Worm (Caenorhabditis elegans) whole organism, late embryonic: Measurements from ENCODE around the gene srh-240.

Source experiments
- K09A11.1 ChIP-seq: sonication (generic microtip); optimal IDR thresholded peaks from 2 replicates; lab custom pipeline; 2017; ENCODE audit warnings: antibody characterized with exemption, mild to moderate bottlenecking, missing genetic modification characterization, missing compliant biosample characterization; ENCODE audit not compliant: insufficient read depth
- ama-1 ChIP-seq: fragments of 150-350 bp; optimal IDR thresholded peaks from 2 replicates; lab custom pipeline; 2014
- ceh-18 ChIP-seq: sonication (generic microtip); optimal IDR thresholded peaks from 2 replicates; lab custom pipeline; 2016; ENCODE audit warnings: missing genetic modification characterization, missing compliant biosample characterization
- ceh-19 ChIP-seq: fragments of 200-800 bp; sonication (Bioruptor generic); optimal IDR thresholded peaks from 2 replicates; lab custom pipeline; 2018; ENCODE audit warnings: mild to moderate bottlenecking, missing genetic modification characterization, missing compliant biosample characterization
- ceh-2 ChIP-seq: sonication (generic microtip); optimal IDR thresholded peaks from 2 replicates; lab custom pipeline; 2016; ENCODE audit warnings: missing genotype, missing genetic modification characterization, missing compliant biosample characterization
- ceh-24 ChIP-seq: sonication (generic microtip); optimal IDR thresholded peaks from 2 replicates; lab custom pipeline; 2016; ENCODE audit warnings: mild to moderate bottlenecking, missing genetic modification characterization, missing compliant biosample characterization
- ceh-31 ChIP-seq: sonication (generic microtip); optimal IDR thresholded peaks from 2 replicates; lab custom pipeline; 2016; ENCODE audit warnings: missing genetic modification characterization, missing compliant biosample characterization
- ceh-45 ChIP-seq: fragments of 200-800 bp; sonication (Bioruptor generic); IDR thresholded peaks from 2 replicates; pipeline ENCODE4 v1.3.6; 2022; ENCODE audit warnings: missing genetic modification reagents, missing genetic modification characterization, missing compliant biosample characterization
- ceh-48 ChIP-seq: sonication (generic microtip); optimal IDR thresholded peaks from 2 replicates; lab custom pipeline; 2016; ENCODE audit warnings: missing genetic modification characterization, inconsistent platforms, missing compliant biosample characterization
- ceh-6 ChIP-seq: fragments of 200-800 bp; sonication (Bioruptor generic); optimal IDR thresholded peaks from 2 replicates; lab custom pipeline; 2018; ENCODE audit warnings: mild to moderate bottlenecking, missing genetic modification characterization, missing compliant biosample characterization
- ceh-9 ChIP-seq: sonication (generic microtip); optimal IDR thresholded peaks from 2 replicates; lab custom pipeline; 2016; ENCODE audit warnings: mild to moderate bottlenecking, missing genetic modification characterization, inconsistent platforms, missing compliant biosample characterization
- che-1 ChIP-seq: sonication (generic microtip); optimal IDR thresholded peaks from 2 replicates; lab custom pipeline; 2016; ENCODE audit warnings: mild to moderate bottlenecking, missing genetic modification characterization, missing compliant biosample characterization
- dmd-4 ChIP-seq: sonication (generic microtip); optimal IDR thresholded peaks from 2 replicates; lab custom pipeline; 2016; ENCODE audit warnings: borderline replicate concordance, missing genetic modification characterization, missing compliant biosample characterization
- dve-1 ChIP-seq: sonication (generic microtip); optimal IDR thresholded peaks from 2 replicates; lab custom pipeline; 2017; ENCODE audit warnings: antibody characterized with exemption, mild to moderate bottlenecking, missing genetic modification characterization, missing compliant biosample characterization
- elt-2 ChIP-seq: sonication (generic microtip); optimal IDR thresholded peaks from 2 replicates; lab custom pipeline; 2016; ENCODE audit warnings: missing genetic modification reagents, missing genetic modification characterization, missing compliant biosample characterization
- ets-4 ChIP-seq: sonication (generic microtip); optimal IDR thresholded peaks from 2 replicates; lab custom pipeline; 2016; ENCODE audit warnings: missing genetic modification characterization, missing compliant biosample characterization
- eyg-1 ChIP-seq: sonication (generic microtip); optimal IDR thresholded peaks from 2 replicates; lab custom pipeline; 2016; ENCODE audit warnings: missing genotype, missing genetic modification characterization, missing compliant biosample characterization
- fax-1 ChIP-seq: sonication (generic microtip); optimal IDR thresholded peaks from 2 replicates; lab custom pipeline; 2016; ENCODE audit warnings: missing genotype, missing genetic modification characterization, missing compliant biosample characterization
- hlh-13 ChIP-seq: fragments of 200-800 bp; sonication (Bioruptor generic); optimal IDR thresholded peaks from 2 replicates; lab custom pipeline; 2018; ENCODE audit warnings: mild to moderate bottlenecking, missing genetic modification characterization, missing compliant biosample characterization
- hlh-30 ChIP-seq: sonication (generic microtip); optimal IDR thresholded peaks from 2 replicates; lab custom pipeline; 2017; ENCODE audit warnings: antibody characterized with exemption, missing genetic modification characterization, missing compliant biosample characterization; ENCODE audit not compliant: insufficient read depth
- hlh-6 ChIP-seq: sonication (generic microtip); optimal IDR thresholded peaks from 2 replicates; lab custom pipeline; 2016; ENCODE audit warnings: missing genotype, missing genetic modification characterization, missing compliant biosample characterization
- lim-6 ChIP-seq: sonication (generic microtip); optimal IDR thresholded peaks from 2 replicates; lab custom pipeline; 2016; ENCODE audit warnings: missing genetic modification characterization, missing compliant biosample characterization
- lin-11 ChIP-seq: fragments of 200-800 bp; sonication (Bioruptor generic); optimal IDR thresholded peaks from 2 replicates; lab custom pipeline; 2018; ENCODE audit warnings: mild to moderate bottlenecking, missing genetic modification characterization, missing compliant biosample characterization
- nfya-1 ChIP-seq: sonication (generic microtip); optimal IDR thresholded peaks from 2 replicates; lab custom pipeline; 2017; ENCODE audit warnings: missing genetic modification characterization, mild to moderate bottlenecking, missing compliant biosample characterization, antibody characterized with exemption, moderate library complexity
- npax-4 ChIP-seq: sonication (generic microtip); optimal IDR thresholded peaks from 2 replicates; lab custom pipeline; 2016; ENCODE audit warnings: missing genetic modification characterization, missing compliant biosample characterization
- odd-2 ChIP-seq: sonication (generic microtip); optimal IDR thresholded peaks from 2 replicates; lab custom pipeline; 2017; ENCODE audit warnings: antibody characterized with exemption, mild to moderate bottlenecking, missing genetic modification characterization, missing compliant biosample characterization
- pat-9 ChIP-seq: fragments of 200-800 bp; sonication (Bioruptor generic); optimal IDR thresholded peaks from 2 replicates; lab custom pipeline; 2018; ENCODE audit warnings: mild to moderate bottlenecking, missing genetic modification characterization, moderate library complexity, missing compliant biosample characterization
- pha-2 ChIP-seq: sonication (generic microtip); optimal IDR thresholded peaks from 2 replicates; lab custom pipeline; 2017; ENCODE audit warnings: mild to moderate bottlenecking, missing genetic modification characterization, missing compliant biosample characterization
- pha-4 ChIP-seq: fragments of 150-350 bp; optimal IDR thresholded peaks from 2 replicates; lab custom pipeline; 2018; ENCODE audit warnings: missing biosample characterization, missing genetic modification reagents, missing genetic modification characterization
- rnt-1 ChIP-seq: sonication (generic microtip); optimal IDR thresholded peaks from 2 replicates; lab custom pipeline; 2016; ENCODE audit warnings: missing genetic modification characterization, missing compliant biosample characterization
- sox-4 ChIP-seq: sonication (generic microtip); optimal IDR thresholded peaks from 2 replicates; lab custom pipeline; 2017; ENCODE audit warnings: mild to moderate bottlenecking, missing genetic modification characterization, inconsistent platforms, missing compliant biosample characterization
- tbx-2 ChIP-seq: sonication (generic microtip); optimal IDR thresholded peaks from 2 replicates; lab custom pipeline; 2016; ENCODE audit warnings: missing genetic modification characterization, missing compliant biosample characterization
- tbx-7 ChIP-seq: sonication (generic microtip); optimal IDR thresholded peaks from 2 replicates; lab custom pipeline; 2016; ENCODE audit warnings: missing genotype, missing genetic modification characterization, missing compliant biosample characterization
- unc-3 ChIP-seq, 2 experiments: fragments of 200-800 bp in 1 of 2; sonication (Bioruptor generic) in 1 of 2; sonication (generic microtip) in 1 of 2; conservative IDR thresholded peaks in 1 of 2; optimal IDR thresholded peaks in 1 of 2; 2 replicates each; pipeline versions ENCODE4 v1.3.6 to Lab custom; 2016 to 2022; ENCODE audit warnings: missing compliant biosample characterization in 2 of 2, missing genetic modification characterization in 2 of 2, missing genetic modification reagents in 1 of 2
- unc-55 ChIP-seq: sonication (generic microtip); optimal IDR thresholded peaks from 2 replicates; lab custom pipeline; 2017; ENCODE audit warnings: missing biosample characterization, missing genetic modification reagents, missing genetic modification characterization
- zip-5 ChIP-seq: sonication (generic microtip); optimal IDR thresholded peaks from 2 replicates; lab custom pipeline; 2016; ENCODE audit warnings: missing genetic modification characterization, missing compliant biosample characterization

Gene srh-240

DNA sequence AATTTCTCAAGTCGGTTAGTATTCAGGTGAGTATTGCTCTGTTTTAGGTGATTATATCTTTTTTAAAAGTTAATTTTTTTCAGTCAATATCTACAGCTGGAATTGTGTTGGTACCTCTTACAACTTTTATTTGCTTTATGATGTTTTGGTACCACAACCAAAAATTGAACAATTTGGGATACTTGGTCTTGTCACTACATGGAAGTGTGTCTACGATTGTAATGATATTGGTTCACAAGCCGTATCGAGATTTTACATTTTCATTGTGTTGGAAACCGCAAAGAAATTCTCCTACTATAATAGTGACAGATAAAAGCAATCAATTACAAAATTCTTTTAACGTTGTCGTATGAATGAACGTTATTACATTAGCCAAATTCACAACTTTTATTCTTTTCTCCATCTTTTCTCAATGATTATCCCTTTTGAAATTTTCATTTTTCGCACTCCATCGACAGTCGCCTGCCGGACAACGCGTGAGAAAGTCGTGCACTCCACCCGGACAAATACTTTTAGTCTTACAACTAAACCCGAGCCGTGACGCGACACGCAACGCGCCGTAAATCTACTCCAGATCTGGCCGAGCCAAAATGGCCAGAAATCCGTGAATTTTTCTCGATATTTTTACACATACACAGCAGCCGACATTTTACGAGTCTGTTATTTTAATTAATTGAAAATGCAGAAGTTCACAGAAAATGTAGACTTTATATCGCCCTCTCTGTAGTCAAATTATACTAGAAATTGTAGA is 6.9 kb downstream of the srh-240 start:
- TF ChIP-seq hlh-30 (tag; lab: Kevin White, UChicago) (no peak), ceh-31 (tag; lab: Kevin White, UChicago) (no peak), tbx-2 (tag; lab: Kevin White, UChicago) (no peak), npax-4 (tag; lab: Kevin White, UChicago) (no peak), zip-5 (tag; lab: Kevin White, UChicago) (no peak), unc-55 (no peak), hlh-13 (GFP tag; lab: Kevin White, UChicago) (no peak), ceh-2 (tag; lab: Kevin White, UChicago) (no peak), dmd-4 (tag; lab: Kevin White, UChicago) (no peak), nfya-1 (tag; lab: Kevin White, UChicago) (no peak), K09A11.1 (tag; lab: Kevin White, UChicago) (no peak)

DNA sequence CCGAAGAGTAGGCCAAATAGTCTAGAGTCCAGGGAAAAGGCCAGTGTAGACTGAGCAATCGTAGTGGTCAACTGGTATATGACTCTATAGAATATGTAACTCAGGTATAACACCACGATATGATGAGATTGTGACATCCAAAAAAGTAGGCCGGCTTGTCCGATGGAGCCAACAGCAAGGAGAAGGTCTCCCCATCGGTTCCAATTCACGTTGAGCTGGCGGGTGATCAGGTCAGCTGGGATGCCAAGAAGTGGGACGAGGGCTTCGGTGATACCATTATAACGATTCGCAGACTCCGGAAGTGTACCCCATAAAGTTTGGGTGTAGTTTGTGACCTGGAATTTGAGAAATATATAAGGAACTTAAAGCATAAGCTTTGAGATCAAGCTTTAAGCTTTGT is 7.9 kb downstream of the srh-240 start:
- TF ChIP-seq dve-1 (tag; lab: Kevin White, UChicago) (no peak), pat-9 (tag; lab: Kevin White, UChicago) (no peak), che-1 (no peak), ceh-48 (tag; lab: Kevin White, UChicago) (no peak), lim-6 (tag; lab: Kevin White, UChicago) (no peak), ceh-18 (no peak), ceh-9 (tag; lab: Kevin White, UChicago) (no peak), lin-11 (tag; lab: Kevin White, UChicago) (no peak), ceh-24 (no peak), rnt-1 (tag; lab: Kevin White, UChicago) (no peak), ceh-6 (no peak), tbx-7 (tag; lab: Kevin White, UChicago) (no peak), ceh-2 (tag; lab: Kevin White, UChicago) (no peak), sox-4 (tag; lab: Kevin White, UChicago) (no peak), elt-2 (tag; lab: Kevin White, UChicago) (no peak), eyg-1 (tag; lab: Kevin White, UChicago) (no peak), hlh-6 (no peak), ets-4 (no peak)

ce11 chrV:2875422-2875821 is 10.4 kb downstream of the srh-240 start, which contains the start of gene folt-2:
TSS of gene folt-2 (minus strand) at chrV:2875600.
- TF ChIP-seq nfya-1 (tag; lab: Kevin White, UChicago) = no peak
- TF ChIP-seq odd-2 (tag; lab: Kevin White, UChicago) = no peak
- TF ChIP-seq hlh-6 = no peak
- TF ChIP-seq pha-4 (tag; lab: Kevin White, UChicago) = no peak
- TF ChIP-seq pha-2 (tag; lab: Kevin White, UChicago) = no peak
- no peak for TF ChIP-seq ceh-19 (GFP tag; lab: Kevin White, UChicago)
- TF ChIP-seq lim-6 (tag; lab: Kevin White, UChicago) = no peak
- TF ChIP-seq unc-3 (GFP tag; conservative IDR thresholded peaks at IDR 0.05; lab: Robert Waterston, UW) = no peak
- TF ChIP-seq unc-3 (tag; optimal IDR thresholded peaks at IDR 0.05; lab: Kevin White, UChicago) = no peak
- TF ChIP-seq fax-1 (tag; lab: Kevin White, UChicago) = no peak
- no peak for TF ChIP-seq ceh-45 (GFP tag; lab: Robert Waterston, UW)
- no peak for TF ChIP-seq ama-1
- no peak for TF ChIP-seq ceh-24
